Fruit fly (Drosophila melanogaster): ENCODE measurements around the gene CG13901.

Gene CG13901

DNA sequence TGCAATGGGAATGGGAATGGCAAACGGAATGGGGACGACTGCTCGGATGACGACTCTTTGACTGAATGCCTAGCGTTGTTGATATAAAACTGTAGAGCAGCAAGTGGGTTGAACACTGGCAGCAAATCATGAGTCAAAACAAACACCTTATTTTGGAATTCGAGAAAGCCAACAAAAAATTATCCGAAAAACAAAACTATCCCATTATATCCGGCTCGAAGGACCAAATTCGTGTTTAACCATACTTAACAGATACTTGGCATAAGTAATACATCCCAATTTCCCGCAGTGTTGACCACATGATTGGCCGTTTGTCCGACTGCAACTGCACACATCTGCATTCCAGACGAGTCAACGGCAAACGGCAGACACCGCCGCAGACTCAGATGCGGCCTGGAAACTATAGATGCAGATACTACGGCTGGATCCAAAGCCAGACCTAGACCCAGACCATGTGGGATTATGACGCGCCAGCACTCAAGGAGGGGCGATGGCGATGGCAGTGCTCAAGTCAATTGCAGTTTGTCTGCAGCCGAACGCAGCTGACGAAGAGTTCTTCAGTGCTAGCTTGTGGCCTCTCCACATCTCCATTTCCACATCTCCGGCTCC lies 24.3 kb downstream of the CG13901 start (continued):
- TF ChIP-seq gcm (GFP tag; optimal IDR thresholded peaks at IDR 0.05) (peak; percentile 7), sc (optimal IDR thresholded peaks at IDR 0.05) (no peak), sc (GFP tag; optimal IDR thresholded peaks at IDR 0.05) (peak; percentile 14), CG1603 (tag; optimal IDR thresholded peaks at IDR 0.05) (peak; percentile 71), tll (GFP tag; optimal IDR thresholded peaks at IDR 0.05) (no peak), CG7839 (tag; optimal IDR thresholded peaks at IDR 0.05) (peak; percentile 28), Neu2 (GFP tag; optimal IDR thresholded peaks at IDR 0.05; ENCODE audit: borderline replicate concordance) (no peak), Blimp-1 (GFP tag; optimal IDR thresholded peaks at IDR 0.05) (peak; percentile 27), ara (GFP tag; IDR thresholded peaks at IDR 0.05) (0 out of 2 replicates have a peak, but pooled peaks have one; percentile 15), Ptx1 (GFP tag; IDR thresholded peaks at IDR 0.05) (0 out of 2 replicates have a peak, but pooled peaks have one; percentile 26), NFAT (GFP tag; IDR thresholded peaks at IDR 0.05) (no peak), Ets65A (GFP tag) (peak; percentile 24), zfh1 (GFP tag; IDR thresholded peaks at IDR 0.05) (peak; percentile 31; the same call in 1 of the 3 replicates), pita (GFP tag; optimal IDR thresholded peaks at IDR 0.05) (no peak), unpg (GFP tag; optimal IDR thresholded peaks at IDR 0.05) (peak; percentile 46), CG6854 (GFP tag; optimal IDR thresholded peaks at IDR 0.05) (no peak), Drgx (GFP tag; IDR thresholded peaks at IDR 0.05) (peak; percentile 95), luna (GFP tag; optimal IDR thresholded peaks at IDR 0.05) (no peak), ATbp (GFP tag; optimal IDR thresholded peaks at IDR 0.05) (peak; percentile 21), tap (tag; optimal IDR thresholded peaks at IDR 0.05) (peak; percentile 1), sisA (GFP tag; IDR thresholded peaks at IDR 0.05) (peak; percentile 31; the same call in 1 of the 2 replicates), CG6654 (GFP tag; optimal IDR thresholded peaks at IDR 0.05) (no peak), bsh (GFP tag; optimal IDR thresholded peaks at IDR 0.05) (peak; percentile 44 to 86), CG11504 (tag; optimal IDR thresholded peaks at IDR 0.05) (peak; percentile 43), CG14050 (GFP tag; IDR thresholded peaks at IDR 0.05) (no peak), CG10979 (tag; optimal IDR thresholded peaks at IDR 0.05) (peak; percentile 19), Sry-δ (GFP tag; optimal IDR thresholded peaks at IDR 0.05) (no peak), CG10274 (GFP tag; optimal IDR thresholded peaks at IDR 0.05) (no peak), Rx (GFP tag; IDR thresholded peaks at IDR 0.05) (0 out of 2 replicates have a peak, but pooled peaks have one; percentile 29), eve (GFP tag; optimal IDR thresholded peaks at IDR 0.05) (peak in 1 of 2 experiments; percentile 1), nom (GFP tag; optimal IDR thresholded peaks at IDR 0.05) (peak; percentile 58), dmrt11E (tag; optimal IDR thresholded peaks at IDR 0.05) (no peak), Oli (tag; optimal IDR thresholded peaks at IDR 0.05) (peak; percentile 16), CG2678 (tag; optimal IDR thresholded peaks at IDR 0.05) (peak; percentile 14), Bgb (GFP tag; IDR thresholded peaks at IDR 0.05; ENCODE audit: partially characterized antibody) (no peak), her (GFP tag; optimal IDR thresholded peaks at IDR 0.05) (no peak), dysf (GFP tag; IDR thresholded peaks at IDR 0.05) (peak; percentile 22; the same call in 1 of the 3 replicates), croc (GFP tag; conservative IDR thresholded peaks at IDR 0.05) (no peak), CG11093 (GFP tag; IDR thresholded peaks at IDR 0.05) (no peak), odd (GFP tag; optimal IDR thresholded peaks at IDR 0.05) (no peak), ap (GFP tag; IDR thresholded peaks at IDR 0.05) (no peak), vvl (GFP tag; IDR thresholded peaks at IDR 0.05) (0 out of 2 replicates have a peak, but pooled peaks have one; percentile 30), Deaf1 (tag; optimal IDR thresholded peaks at IDR 0.05) (no peak), CG7928 (GFP tag; optimal IDR thresholded peaks at IDR 0.05) (no peak), CHES-1-like (GFP tag; optimal IDR thresholded peaks at IDR 0.05) (no peak), nmo (GFP tag; optimal IDR thresholded peaks at IDR 0.05) (peak; percentile 1), CG8388 (GFP tag; optimal IDR thresholded peaks at IDR 0.05) (peak; percentile 19), CG8478 (optimal IDR thresholded peaks at IDR 0.05) (no peak), HLH3B (GFP tag; IDR thresholded peaks at IDR 0.05) (peak; percentile 43; the same call in 1 of the 2 replicates), grn (GFP tag; optimal IDR thresholded peaks at IDR 0.05) (no peak)

Measured in whole organism, embryonic.